Worm (Caenorhabditis elegans) whole organism, late embryonic: ENCODE measurements around the gene F13A2.5.

Source experiments
- C08G9.2 ChIP-seq: sonication (generic microtip); optimal IDR thresholded peaks from 2 replicates; lab custom pipeline; 2016; ENCODE audit warnings: mild to moderate bottlenecking, missing genetic modification characterization, moderate library complexity, missing compliant biosample characterization
- K09A11.1 ChIP-seq: sonication (generic microtip); optimal IDR thresholded peaks from 2 replicates; lab custom pipeline; 2017; ENCODE audit warnings: antibody characterized with exemption, mild to moderate bottlenecking, missing genetic modification characterization, missing compliant biosample characterization; ENCODE audit not compliant: insufficient read depth
- ama-1 ChIP-seq: fragments of 150-350 bp; optimal IDR thresholded peaks from 2 replicates; lab custom pipeline; 2014
- ceh-2 ChIP-seq: sonication (generic microtip); optimal IDR thresholded peaks from 2 replicates; lab custom pipeline; 2016; ENCODE audit warnings: missing genotype, missing genetic modification characterization, missing compliant biosample characterization
- ceh-31 ChIP-seq: sonication (generic microtip); optimal IDR thresholded peaks from 2 replicates; lab custom pipeline; 2016; ENCODE audit warnings: missing genetic modification characterization, missing compliant biosample characterization
- ceh-34 ChIP-seq: sonication (generic microtip); optimal IDR thresholded peaks from 2 replicates; lab custom pipeline; 2016; ENCODE audit warnings: mild to moderate bottlenecking, missing genetic modification characterization, missing compliant biosample characterization
- ceh-6 ChIP-seq: fragments of 200-800 bp; sonication (Bioruptor generic); optimal IDR thresholded peaks from 2 replicates; lab custom pipeline; 2018; ENCODE audit warnings: mild to moderate bottlenecking, missing genetic modification characterization, missing compliant biosample characterization
- che-1 ChIP-seq: sonication (generic microtip); optimal IDR thresholded peaks from 2 replicates; lab custom pipeline; 2016; ENCODE audit warnings: mild to moderate bottlenecking, missing genetic modification characterization, missing compliant biosample characterization
- ets-4 ChIP-seq: sonication (generic microtip); optimal IDR thresholded peaks from 2 replicates; lab custom pipeline; 2016; ENCODE audit warnings: missing genetic modification characterization, missing compliant biosample characterization
- fax-1 ChIP-seq: sonication (generic microtip); optimal IDR thresholded peaks from 2 replicates; lab custom pipeline; 2016; ENCODE audit warnings: missing genotype, missing genetic modification characterization, missing compliant biosample characterization
- gmeb-2 ChIP-seq: sonication (generic microtip); optimal IDR thresholded peaks from 2 replicates; lab custom pipeline; 2016; ENCODE audit warnings: missing genetic modification characterization, inconsistent platforms, missing compliant biosample characterization
- hlh-13 ChIP-seq: fragments of 200-800 bp; sonication (Bioruptor generic); optimal IDR thresholded peaks from 2 replicates; lab custom pipeline; 2018; ENCODE audit warnings: mild to moderate bottlenecking, missing genetic modification characterization, missing compliant biosample characterization
- hlh-30 ChIP-seq: sonication (generic microtip); optimal IDR thresholded peaks from 2 replicates; lab custom pipeline; 2017; ENCODE audit warnings: antibody characterized with exemption, missing genetic modification characterization, missing compliant biosample characterization; ENCODE audit not compliant: insufficient read depth
- hlh-8 ChIP-seq: sonication (generic microtip); optimal IDR thresholded peaks from 2 replicates; lab custom pipeline; 2016; ENCODE audit warnings: missing genotype, missing genetic modification characterization, missing compliant biosample characterization
- mec-3 ChIP-seq: sonication (generic microtip); optimal IDR thresholded peaks from 2 replicates; lab custom pipeline; 2016; ENCODE audit warnings: borderline replicate concordance, missing genetic modification characterization, missing compliant biosample characterization
- nfya-1 ChIP-seq: sonication (generic microtip); optimal IDR thresholded peaks from 2 replicates; lab custom pipeline; 2017; ENCODE audit warnings: missing genetic modification characterization, mild to moderate bottlenecking, missing compliant biosample characterization, antibody characterized with exemption, moderate library complexity
- nhr-232 ChIP-seq: sonication (generic microtip); optimal IDR thresholded peaks from 2 replicates; lab custom pipeline; 2016; ENCODE audit warnings: missing genetic modification characterization, missing compliant biosample characterization
- odd-2 ChIP-seq: sonication (generic microtip); optimal IDR thresholded peaks from 2 replicates; lab custom pipeline; 2017; ENCODE audit warnings: antibody characterized with exemption, mild to moderate bottlenecking, missing genetic modification characterization, missing compliant biosample characterization
- pax-1 ChIP-seq: fragments of 150-350 bp; optimal IDR thresholded peaks from 2 replicates; lab custom pipeline; 2014; ENCODE audit warnings: missing biosample characterization, missing genetic modification characterization
- pros-1 ChIP-seq: fragments of 150-350 bp; optimal IDR thresholded peaks from 2 replicates; lab custom pipeline; 2014; ENCODE audit warnings: missing biosample characterization, missing genetic modification reagents, missing genetic modification characterization
- rnt-1 ChIP-seq: sonication (generic microtip); optimal IDR thresholded peaks from 2 replicates; lab custom pipeline; 2016; ENCODE audit warnings: missing genetic modification characterization, missing compliant biosample characterization
- sox-2 ChIP-seq: fragments of 200-800 bp; sonication (Bioruptor generic); IDR thresholded peaks from 2 replicates; pipeline ENCODE4 v1.3.6; 2022; ENCODE audit warnings: missing genetic modification reagents, missing genetic modification characterization, missing compliant biosample characterization
- sox-4 ChIP-seq: sonication (generic microtip); optimal IDR thresholded peaks from 2 replicates; lab custom pipeline; 2017; ENCODE audit warnings: mild to moderate bottlenecking, missing genetic modification characterization, inconsistent platforms, missing compliant biosample characterization
- syd-9 ChIP-seq: sonication (generic microtip); optimal IDR thresholded peaks from 2 replicates; lab custom pipeline; 2016; ENCODE audit warnings: mild to moderate bottlenecking, missing genetic modification characterization, moderate library complexity, missing compliant biosample characterization
- tbx-2 ChIP-seq: sonication (generic microtip); optimal IDR thresholded peaks from 2 replicates; lab custom pipeline; 2016; ENCODE audit warnings: missing genetic modification characterization, missing compliant biosample characterization
- tbx-7 ChIP-seq: sonication (generic microtip); optimal IDR thresholded peaks from 2 replicates; lab custom pipeline; 2016; ENCODE audit warnings: missing genotype, missing genetic modification characterization, missing compliant biosample characterization
- unc-42 ChIP-seq: sonication (generic microtip); optimal IDR thresholded peaks from 2 replicates; lab custom pipeline; 2016; ENCODE audit warnings: missing genotype, missing genetic modification characterization, missing compliant biosample characterization
- unc-55 ChIP-seq: sonication (generic microtip); optimal IDR thresholded peaks from 2 replicates; lab custom pipeline; 2017; ENCODE audit warnings: missing biosample characterization, missing genetic modification reagents, missing genetic modification characterization
- unc-86 ChIP-seq: sonication (generic microtip); optimal IDR thresholded peaks from 2 replicates; lab custom pipeline; 2016; ENCODE audit warnings: missing genetic modification characterization, missing compliant biosample characterization
- zip-5 ChIP-seq: sonication (generic microtip); optimal IDR thresholded peaks from 2 replicates; lab custom pipeline; 2016; ENCODE audit warnings: missing genetic modification characterization, missing compliant biosample characterization
- ztf-16 ChIP-seq: sonication (generic microtip); optimal IDR thresholded peaks from 2 replicates; lab custom pipeline; 2017; ENCODE audit warnings: missing genetic modification characterization, missing compliant biosample characterization

F13A2.5 gene

DNA sequence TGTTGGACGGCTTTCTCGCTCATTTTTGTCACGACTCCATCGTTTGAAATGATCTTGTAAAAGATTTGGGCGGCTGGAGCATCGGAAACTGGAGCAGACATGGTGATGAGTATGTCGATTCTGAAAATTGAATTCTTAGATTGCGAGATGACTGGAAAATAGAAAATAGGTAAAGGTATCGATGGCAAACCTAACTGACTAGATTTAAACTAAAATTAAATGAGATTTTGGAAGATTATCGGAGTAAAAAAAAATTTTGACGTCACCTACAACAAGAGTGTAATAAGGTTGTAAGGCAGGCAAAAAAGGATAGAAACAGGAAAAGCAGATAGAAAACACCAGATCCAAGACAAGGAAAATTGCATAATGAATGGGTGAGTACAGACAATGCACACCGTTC is 19.7 kb upstream of the F13A2.5 start, which contains the start of gene skr-14:
TSS of gene skr-14 (minus strand) at position 101 of the 400 bp plus-strand sequence.
- TF ChIP-seq rnt-1 (no peak), sox-4 (tag; lab: Kevin White, UChicago) (no peak), pros-1 (tag; lab: Kevin White, UChicago) (no peak), gmeb-2 (tag; lab: Kevin White, UChicago) (no peak), ceh-34 (tag; lab: Kevin White, UChicago) (no peak)

DNA sequence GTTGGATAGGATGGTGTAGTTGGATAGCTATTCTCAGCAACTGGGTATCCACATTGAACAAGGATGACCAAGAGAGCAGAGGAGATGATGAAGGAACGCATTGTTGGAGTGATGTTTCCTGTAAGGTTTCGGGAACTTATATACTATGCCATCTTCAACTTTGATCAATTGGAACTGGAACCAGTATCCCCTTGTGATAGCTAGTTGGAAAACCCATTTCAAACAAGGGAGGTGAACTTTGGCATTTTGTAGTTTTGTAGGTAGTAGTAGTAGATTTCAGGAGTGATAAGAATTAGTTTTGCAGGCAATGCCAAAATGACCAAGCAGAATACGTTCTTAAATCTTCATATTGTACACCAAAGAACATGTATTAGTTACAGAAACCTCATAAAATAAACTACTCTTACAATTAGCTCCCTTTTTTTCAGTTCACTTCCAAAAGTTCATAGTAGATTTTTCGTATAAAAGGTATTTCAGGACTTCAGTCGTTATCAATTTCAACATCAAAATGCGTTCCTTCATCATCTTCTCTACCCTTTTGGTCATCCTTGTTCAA is 18.1 kb upstream of the F13A2.5 start, which contains the start of the genes Y47D7A.7 and Y47D7A.2:
TSS of gene Y47D7A.7 (minus strand) at position 101 of the 556 bp plus-strand sequence.
TSS of gene Y47D7A.2 (plus strand) at position 506 of the 556 bp plus-strand sequence.
- TF ChIP-seq tbx-7 (no peak), unc-42 (tag; lab: Kevin White, UChicago) (no peak), zip-5 (tag; lab: Kevin White, UChicago) (no peak), ceh-34 (tag; lab: Kevin White, UChicago) (no peak), ceh-2 (tag; lab: Kevin White, UChicago) (no peak), ceh-6 (GFP tag; lab: Kevin White, UChicago) (no peak), unc-86 (tag; lab: Kevin White, UChicago) (no peak), che-1 (no peak), ets-4 (tag; lab: Kevin White, UChicago) (no peak), unc-55 (GFP tag; lab: Kevin White, UChicago) (no peak), C08G9.2 (tag; lab: Kevin White, UChicago) (no peak), ceh-31 (tag; lab: Kevin White, UChicago) (no peak), tbx-2 (tag; lab: Kevin White, UChicago) (no peak), nfya-1 (tag; lab: Kevin White, UChicago) (no peak)
- TF ChIP-seq, all 69 proteins: peak for 0

- TF ChIP-seq hlh-8: no peak
These were observed 16.4 kb upstream of the F13A2.5 start, which contains the start of gene Y47D7A.6 for ce11 chrV:4418116-4418515. Gene Y47D7A.6, minus strand, starts transcription at chrV:4418216.

ce11 chrV:4416710-4417109 is 14.9 kb upstream of the F13A2.5 start, which contains the start of gene Y47D7A.18:
Gene Y47D7A.18, minus strand, starts transcription at chrV:4416810.
- no peak for TF ChIP-seq nfya-1 (tag; lab: Kevin White, UChicago)

ce11 chrV:4414613-4415071 is 12.9 kb upstream of the F13A2.5 start, which contains the start of gene grl-5:
Gene grl-5, minus strand, starts transcription at chrV:4414663.
- TF ChIP-seq che-1: no peak
- TF ChIP-seq gmeb-2 (tag; lab: Kevin White, UChicago): no peak
- TF ChIP-seq sox-2: no peak
- no peak for TF ChIP-seq nhr-232 (tag; lab: Kevin White, UChicago)
- no peak for TF ChIP-seq ama-1 (lab: Kevin White, UChicago)
- no peak for TF ChIP-seq syd-9 (tag; lab: Kevin White, UChicago)
- no peak for TF ChIP-seq hlh-13 (GFP tag; lab: Kevin White, UChicago)
- TF ChIP-seq fax-1 (tag; lab: Kevin White, UChicago): no peak
- TF ChIP-seq pax-1: no peak
- TF ChIP-seq, all 69 proteins: peak for 0

DNA sequence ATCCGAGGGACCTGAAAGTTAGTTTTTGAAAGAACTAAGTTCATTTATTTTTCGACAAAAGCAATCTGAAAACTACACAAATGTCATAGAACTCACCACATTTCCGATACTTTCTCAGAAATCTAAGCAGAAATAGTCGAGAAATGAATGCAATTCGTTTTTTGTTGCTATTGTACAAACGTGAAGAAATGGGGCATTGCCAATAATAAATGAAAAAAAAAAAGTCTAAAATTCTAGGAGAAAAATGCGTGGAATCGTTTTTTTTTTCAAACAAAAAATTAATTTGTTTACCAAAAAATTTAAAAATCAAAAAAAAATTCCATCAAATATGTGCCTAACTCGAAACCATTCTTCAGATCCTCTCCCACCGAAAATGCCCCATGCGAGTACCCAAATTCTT is 9.9 kb upstream of the F13A2.5 start, which contains the start of gene Y47D7A.17:
TSS of gene Y47D7A.17 (minus strand) at position 101 of the 400 bp plus-strand sequence.
- TF ChIP-seq ztf-16 (tag; lab: Kevin White, UChicago) (no peak), hlh-30 (tag; lab: Kevin White, UChicago) (no peak), che-1 (no peak), odd-2 (tag; lab: Kevin White, UChicago) (no peak), tbx-2 (tag; lab: Kevin White, UChicago) (no peak), mec-3 (tag; lab: Kevin White, UChicago) (no peak), K09A11.1 (tag; lab: Kevin White, UChicago) (no peak)
- TF ChIP-seq, all 69 proteins: peak for 0
